Worm (Caenorhabditis elegans): ENCODE results near the gene C07A4.3.

- TF ChIP-seq him-1 (tag; optimal IDR thresholded peaks at IDR 0.05) (no peak), snpc-4 (GFP tag; optimal IDR thresholded peaks at IDR 0.05) (no peak), snpc-4 (tag; optimal IDR thresholded peaks at IDR 0.05) (no peak), Y67H2A.10 (GFP tag; conservative IDR thresholded peaks at IDR 0.05) (no peak), F57C9.4 (tag; optimal IDR thresholded peaks at IDR 0.05) (no peak)
Measured at ce11 chrX:10203501-10203900, 28.7 kb downstream of the C07A4.3 start.
